Fruit fly (Drosophila melanogaster) whole organism, embryonic: ENCODE results near the gene loj.

Source experiments
- CG3163 ChIP-seq: fragments of 200-800 bp; sonication (Bioruptor generic); optimal IDR thresholded peaks from 3 replicates; lab custom pipeline; 2016; ENCODE audit warnings: missing biosample characterization, missing genetic modification characterization
- D ChIP-seq, 2 experiments: fragments of 200-800 bp in 1 of 2; fragments of >200 bp in 1 of 2; sonication (Bioruptor generic) in 1 of 2; optimal IDR thresholded peaks; 2 replicates in 1 of 2; 3 replicates in 1 of 2; lab custom pipeline; 2017; ENCODE audit warnings: mild to moderate bottlenecking in 1 of 2, missing biosample characterization in 1 of 2, missing genetic modification characterization in 1 of 2, missing genetic modification reagents in 1 of 2
- Dip3 ChIP-seq: fragments of 200-800 bp; sonication (Bioruptor generic); optimal IDR thresholded peaks from 3 replicates; lab custom pipeline; 2016; ENCODE audit warnings: missing biosample characterization, missing genetic modification characterization
- H2.0 ChIP-seq: fragments of 200-800 bp; sonication (Bioruptor generic); IDR thresholded peaks from 2 replicates; pipeline ENCODE4 v1.3.6; 2022; ENCODE audit warnings: missing biosample characterization, missing genetic modification characterization
- vvl ChIP-seq: fragments of 200-800 bp; sonication (Bioruptor generic); IDR thresholded peaks from 2 replicates; pipeline ENCODE4 v1.3.6; 2022; ENCODE audit warnings: missing biosample characterization, missing genetic modification characterization

DNA sequence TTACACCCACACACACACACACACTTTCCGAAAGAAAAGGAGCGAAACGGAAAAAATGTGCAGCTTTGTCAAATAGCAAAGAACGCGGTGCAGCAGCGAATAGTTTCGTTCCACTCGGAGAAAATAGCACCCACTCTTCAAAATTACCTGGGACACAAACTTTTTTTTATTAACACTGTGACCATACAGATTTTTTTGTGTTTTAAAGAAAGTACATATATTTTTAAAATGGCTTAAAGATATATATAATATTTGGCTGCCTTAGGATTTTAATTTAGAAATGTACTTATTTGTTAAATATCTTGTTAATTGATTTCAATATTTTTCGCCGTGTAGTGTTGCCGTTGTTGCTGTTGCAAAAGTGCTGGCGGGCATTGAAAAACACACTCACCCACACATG is 10.3 kb upstream of the loj start:
- TF ChIP-seq CG3163 (GFP tag; lab: Kevin White, UChicago) (no peak), H2.0 (GFP tag; lab: Robert Waterston, UW) (no peak), Dip3 (GFP tag; lab: Kevin White, UChicago) (no peak), D (optimal IDR thresholded peaks at IDR 0.05; lab: Kevin White, UChicago) (no peak), D (GFP tag; optimal IDR thresholded peaks at IDR 0.05; lab: Kevin White, UChicago) (no peak), vvl (GFP tag; lab: Robert Waterston, UW) (no peak)
